Fruit fly (Drosophila melanogaster): Measurements from ENCODE around the gene SdhC.

Gene SdhC

dm6 chr3R:11226496-11226895 lies 16.8 kb upstream of the SdhC start, which contains the start of gene CG17726 (continued):
- TF ChIP-seq CG3032 (tag; optimal IDR thresholded peaks at IDR 0.05) = peak; percentile 98
- TF ChIP-seq CG1621 (tag; optimal IDR thresholded peaks at IDR 0.05) = peak; percentile 93
- TF ChIP-seq CG16779 (tag; optimal IDR thresholded peaks at IDR 0.05) = no peak
- peak; percentile 94 for TF ChIP-seq CG32006 (GFP tag; optimal IDR thresholded peaks at IDR 0.05)
- TF ChIP-seq Met (GFP tag; optimal IDR thresholded peaks at IDR 0.05) = peak; percentile 96
- no peak for TF ChIP-seq CG11762 (GFP tag; optimal IDR thresholded peaks at IDR 0.05; ENCODE audit: insufficient read depth)
- TF ChIP-seq Eip75B (GFP tag; optimal IDR thresholded peaks at IDR 0.05) = peak; percentile 96

dm6 chr3R:11225220-11225619 lies 15.6 kb upstream of the SdhC start, which contains the start of gene scpr-C:
Gene scpr-C (plus strand): TSS chr3R:11225520.
- TF ChIP-seq Smox (GFP tag; optimal IDR thresholded peaks at IDR 0.05) (no peak), CG11902 (GFP tag; optimal IDR thresholded peaks at IDR 0.05) (no peak), CG11762 (GFP tag; optimal IDR thresholded peaks at IDR 0.05; ENCODE audit: insufficient read depth) (no peak), Hr4 (GFP tag; optimal IDR thresholded peaks at IDR 0.05) (no peak), dac (GFP tag; optimal IDR thresholded peaks at IDR 0.05) (no peak), Hr38 (GFP tag; optimal IDR thresholded peaks at IDR 0.05) (no peak)

- TF ChIP-seq CG7368 (GFP tag; optimal IDR thresholded peaks at IDR 0.05) (no peak), Smox (GFP tag; optimal IDR thresholded peaks at IDR 0.05) (no peak), CG31627 (GFP tag; optimal IDR thresholded peaks at IDR 0.05) (no peak), dsx (GFP tag; optimal IDR thresholded peaks at IDR 0.05; ENCODE audit: poor library complexity, severe bottlenecking) (no peak), Ets21C (GFP tag; optimal IDR thresholded peaks at IDR 0.05) (no peak)
Measured at dm6 chr3R:11224478-11224877, 14.8 kb upstream of the SdhC start.

dm6 chr3R:11222587-11222986 lies 12.9 kb upstream of the SdhC start:
- TF ChIP-seq CG3032 (tag; optimal IDR thresholded peaks at IDR 0.05) (no peak), CG3919 (GFP tag; optimal IDR thresholded peaks at IDR 0.05) (no peak), Ets21C (GFP tag; optimal IDR thresholded peaks at IDR 0.05) (no peak), CG16779 (tag; optimal IDR thresholded peaks at IDR 0.05) (no peak), esn (GFP tag; optimal IDR thresholded peaks at IDR 0.05) (no peak), lz (GFP tag; optimal IDR thresholded peaks at IDR 0.05) (no peak), fd59A (GFP tag; optimal IDR thresholded peaks at IDR 0.05) (no peak), Hr38 (GFP tag; optimal IDR thresholded peaks at IDR 0.05) (no peak), dsx (GFP tag; optimal IDR thresholded peaks at IDR 0.05; ENCODE audit: poor library complexity, severe bottlenecking) (no peak), Hr4 (GFP tag; optimal IDR thresholded peaks at IDR 0.05) (no peak)

- TF ChIP-seq ss (GFP tag; optimal IDR thresholded peaks at IDR 0.05) (peak; percentile 82 to 83), CG3919 (GFP tag; optimal IDR thresholded peaks at IDR 0.05) (peak; percentile 76), fd59A (GFP tag; optimal IDR thresholded peaks at IDR 0.05) (peak; percentile 23), CG32006 (GFP tag; optimal IDR thresholded peaks at IDR 0.05) (no peak), dac (GFP tag; optimal IDR thresholded peaks at IDR 0.05) (no peak), acj6 (GFP tag; optimal IDR thresholded peaks at IDR 0.05) (no peak), Eip75B (GFP tag; optimal IDR thresholded peaks at IDR 0.05) (peak; percentile 83), CG10631 (GFP tag; optimal IDR thresholded peaks at IDR 0.05) (no peak), CG16779 (tag; optimal IDR thresholded peaks at IDR 0.05) (peak; percentile 78), dsx (GFP tag; optimal IDR thresholded peaks at IDR 0.05; ENCODE audit: poor library complexity, severe bottlenecking) (peak; percentile 75), Eip78C (GFP tag) (peak; percentile 91), CG6276 (GFP tag; optimal IDR thresholded peaks at IDR 0.05) (no peak), CG15336 (GFP tag; IDR thresholded peaks at IDR 0.05) (peak; percentile 44; the same call in 1 of the 2 replicates), vri (GFP tag; optimal IDR thresholded peaks at IDR 0.05) (peak; percentile 86), Blimp-1 (GFP tag; optimal IDR thresholded peaks at IDR 0.05) (peak; percentile 38), CG3032 (tag; optimal IDR thresholded peaks at IDR 0.05) (peak; percentile 50), CG8319 (GFP tag; optimal IDR thresholded peaks at IDR 0.05) (no peak), eg (GFP tag; IDR thresholded peaks at IDR 0.05) (peak; percentile 72; the same call in 2 of the 3 replicates), CG11902 (GFP tag; optimal IDR thresholded peaks at IDR 0.05) (no peak), cyc (GFP tag; optimal IDR thresholded peaks at IDR 0.05) (peak; percentile 41), CG6792 (GFP tag; optimal IDR thresholded peaks at IDR 0.05) (peak; percentile 43), Gug (GFP tag; IDR thresholded peaks at IDR 0.05) (no peak), Sox102F (GFP tag; optimal IDR thresholded peaks at IDR 0.05) (peak; percentile 87), CG6854 (GFP tag; optimal IDR thresholded peaks at IDR 0.05) (peak; percentile 93), CG9139 (GFP tag; optimal IDR thresholded peaks at IDR 0.05) (peak; percentile 75), Ets96B (tag; optimal IDR thresholded peaks at IDR 0.05) (peak; percentile 59), CG11762 (GFP tag; optimal IDR thresholded peaks at IDR 0.05; ENCODE audit: insufficient read depth) (peak; percentile 51), CG11294 (GFP tag; IDR thresholded peaks at IDR 0.05) (no peak), lz (GFP tag; optimal IDR thresholded peaks at IDR 0.05) (peak; percentile 54), net (GFP tag; optimal IDR thresholded peaks at IDR 0.05) (peak; percentile 77)
Measured at dm6 chr3R:11221437-11222230, 12.0 kb upstream of the SdhC start, which contains the start of the genes CG6693 and RpL3. Gene CG6693 (minus strand): TSS chr3R:11221639. Gene RpL3 (plus strand): TSS chr3R:11221894.
